Worm (Caenorhabditis elegans) whole organism, young adult: ENCODE measurements around the gene ZK1320.3.

Experiments used
- B0261.1 ChIP-seq: sonication (generic microtip); optimal IDR thresholded peaks from 2 replicates; lab custom pipeline; 2016; ENCODE audit warnings: mild to moderate bottlenecking, missing genetic modification characterization, moderate library complexity, missing compliant biosample characterization
- B0336.3 ChIP-seq: fragments of 200-800 bp; sonication (Bioruptor generic); IDR thresholded peaks from 2 replicates; pipeline ENCODE4 v1.3.6; 2022; ENCODE audit warnings: missing genetic modification characterization, missing compliant biosample characterization
- F23B12.7 ChIP-seq: sonication (generic microtip); optimal IDR thresholded peaks from 2 replicates; lab custom pipeline; 2017; ENCODE audit warnings: missing genetic modification characterization, mild to moderate bottlenecking, missing compliant biosample characterization, antibody characterized with exemption, moderate library complexity; ENCODE audit not compliant: insufficient read depth
- K11D2.4 ChIP-seq: fragments of 200-800 bp; sonication (Bioruptor generic); IDR thresholded peaks from 2 replicates; pipeline ENCODE4 v1.3.6; 2022; ENCODE audit warnings: missing genetic modification reagents, missing genetic modification characterization, missing compliant biosample characterization
- Y56A3A.18 ChIP-seq: fragments of 200-800 bp; sonication (Bioruptor generic); IDR thresholded peaks from 2 replicates; pipeline ENCODE4 v1.3.6; 2022; ENCODE audit warnings: missing genetic modification reagents, missing genetic modification characterization, missing compliant biosample characterization
- Y67H2A.10 ChIP-seq: fragments of 200-800 bp; sonication (Bioruptor generic); conservative IDR thresholded peaks from 2 replicates; pipeline ENCODE4 v1.3.6; 2022; ENCODE audit warnings: missing genetic modification reagents, missing genetic modification characterization, missing compliant biosample characterization
- athp-1 ChIP-seq: sonication (generic microtip); optimal IDR thresholded peaks from 2 replicates; lab custom pipeline; 2017; ENCODE audit warnings: mild to moderate bottlenecking, missing genetic modification characterization, missing compliant biosample characterization
- attf-6 ChIP-seq: fragments of 200-800 bp; sonication (Bioruptor generic); IDR thresholded peaks from 2 replicates; pipeline ENCODE4 v1.3.6; 2022; ENCODE audit warnings: missing genetic modification reagents, missing genetic modification characterization, missing compliant biosample characterization
- bed-2 ChIP-seq: fragments of 200-800 bp; sonication (Bioruptor generic); IDR thresholded peaks from 2 replicates; pipeline ENCODE4 v1.3.6; 2022; ENCODE audit warnings: missing genetic modification reagents, missing genetic modification characterization, missing compliant biosample characterization
- ccch-3 ChIP-seq: fragments of 200-800 bp; sonication (Bioruptor generic); optimal IDR thresholded peaks from 2 replicates; lab custom pipeline; 2018; ENCODE audit warnings: mild to moderate bottlenecking, missing genetic modification characterization, missing compliant biosample characterization
- cebp-1 ChIP-seq, 2 experiments: fragments of 200-800 bp in 1 of 2; sonication (Bioruptor generic) in 1 of 2; sonication (generic microtip) in 1 of 2; IDR thresholded peaks in 1 of 2; optimal IDR thresholded peaks in 1 of 2; 2 replicates each; pipeline versions ENCODE4 v1.3.6 to Lab custom; 2017 to 2022; ENCODE audit warnings: missing compliant biosample characterization in 2 of 2, missing genetic modification characterization in 2 of 2, mild to moderate bottlenecking in 1 of 2, missing genetic modification reagents in 1 of 2, moderate library complexity in 1 of 2
- ceh-27 ChIP-seq: fragments of 200-800 bp; sonication (Bioruptor generic); optimal IDR thresholded peaks from 2 replicates; lab custom pipeline; 2018; ENCODE audit warnings: mild to moderate bottlenecking, missing genetic modification characterization, moderate library complexity, missing compliant biosample characterization
- ceh-91 ChIP-seq: fragments of 200-800 bp; sonication (Bioruptor generic); IDR thresholded peaks from 2 replicates; pipeline ENCODE4 v1.3.6; 2022; ENCODE audit warnings: missing genetic modification reagents, missing genetic modification characterization, missing compliant biosample characterization
- dpl-1 ChIP-seq: fragments of 150-350 bp; optimal IDR thresholded peaks from 2 replicates; lab custom pipeline; 2014; ENCODE audit warnings: missing biosample characterization, missing genetic modification reagents, missing genetic modification characterization
- efl-1 ChIP-seq: fragments of 150-350 bp; optimal IDR thresholded peaks from 2 replicates; lab custom pipeline; 2014; ENCODE audit warnings: missing biosample characterization, missing genetic modification reagents, missing genetic modification characterization
- gei-17 ChIP-seq: fragments of 200-800 bp; sonication (Bioruptor generic); optimal IDR thresholded peaks from 2 replicates; lab custom pipeline; 2018; ENCODE audit warnings: mild to moderate bottlenecking, missing genetic modification characterization, missing compliant biosample characterization
- lin-54 ChIP-seq: fragments of 200-800 bp; sonication (Bioruptor generic); optimal IDR thresholded peaks from 2 replicates; lab custom pipeline; 2018; ENCODE audit warnings: mild to moderate bottlenecking, missing genetic modification characterization, missing compliant biosample characterization
- madf-6 ChIP-seq: fragments of 200-800 bp; sonication (Bioruptor generic); IDR thresholded peaks from 2 replicates; pipeline ENCODE4 v1.3.6; 2022; ENCODE audit warnings: missing genetic modification reagents, missing genetic modification characterization, missing compliant biosample characterization
- madf-8 ChIP-seq: fragments of 200-800 bp; sonication (Bioruptor generic); conservative IDR thresholded peaks from 2 replicates; pipeline ENCODE4 v1.3.6; 2022; ENCODE audit warnings: missing genetic modification reagents, missing genetic modification characterization, missing compliant biosample characterization
- mcd-1 ChIP-seq: fragments of 200-800 bp; sonication (Bioruptor generic); IDR thresholded peaks from 2 replicates; pipeline ENCODE4 v1.3.6; 2022; ENCODE audit warnings: missing genetic modification reagents, missing genetic modification characterization, missing compliant biosample characterization
- mes-4 ChIP-seq: sonication (generic microtip); optimal IDR thresholded peaks from 2 replicates; lab custom pipeline; 2016; ENCODE audit warnings: missing genotype, missing genetic modification characterization, missing compliant biosample characterization
- mxl-1 ChIP-seq: sonication (generic microtip); optimal IDR thresholded peaks from 2 replicates; lab custom pipeline; 2016; ENCODE audit warnings: missing genetic modification characterization, missing compliant biosample characterization
- pha-4 ChIP-seq: fragments of 150-350 bp; sonication (generic microtip); optimal IDR thresholded peaks from 2 replicates; lab custom pipeline; 2014; ENCODE audit warnings: missing biosample characterization, missing genetic modification reagents, missing genetic modification characterization
- snpc-1.3 ChIP-seq: sonication (generic microtip); optimal IDR thresholded peaks from 2 replicates; lab custom pipeline; 2017; ENCODE audit warnings: missing genetic modification characterization, mild to moderate bottlenecking, missing compliant biosample characterization, antibody characterized with exemption, moderate library complexity, missing genotype, missing genetic modification reagents; ENCODE audit not compliant: insufficient read depth
- snpc-4 ChIP-seq, 5 experiments: fragments of 150-350 bp in 1 of 5; sonication (generic microtip) in 4 of 5; optimal IDR thresholded peaks; 2 replicates each; lab custom pipeline; 2014 to 2018; ENCODE audit warnings: missing genetic modification characterization in 5 of 5, missing biosample characterization in 3 of 5, antibody characterized with exemption in 2 of 5, mild to moderate bottlenecking in 2 of 5, missing compliant biosample characterization in 2 of 5, missing genotype in 2 of 5, moderate library complexity in 2 of 5, missing genetic modification reagents in 1 of 5
- sptf-2 ChIP-seq: fragments of 200-800 bp; sonication (Bioruptor generic); optimal IDR thresholded peaks from 2 replicates; lab custom pipeline; 2018; ENCODE audit warnings: mild to moderate bottlenecking, missing genetic modification characterization, missing compliant biosample characterization
- tbx-9 ChIP-seq: sonication (generic microtip); optimal IDR thresholded peaks from 2 replicates; lab custom pipeline; 2016; ENCODE audit warnings: borderline replicate concordance, missing genetic modification characterization, inconsistent platforms, missing compliant biosample characterization
- unc-130 ChIP-seq: sonication (generic microtip); optimal IDR thresholded peaks from 2 replicates; lab custom pipeline; 2016; ENCODE audit warnings: missing genetic modification reagents, missing genetic modification characterization, missing compliant biosample characterization
- xnd-1 ChIP-seq: sonication (generic microtip); optimal IDR thresholded peaks from 2 replicates; lab custom pipeline; 2016; ENCODE audit warnings: missing genotype, missing genetic modification reagents, missing genetic modification characterization, missing compliant biosample characterization
- ztf-25 ChIP-seq: fragments of 200-800 bp; sonication (Bioruptor generic); IDR thresholded peaks from 2 replicates; pipeline ENCODE4 v1.3.6; 2022; ENCODE audit warnings: missing genetic modification reagents, missing genetic modification characterization, missing compliant biosample characterization
- ztf-26 ChIP-seq: sonication (generic microtip); optimal IDR thresholded peaks from 2 replicates; lab custom pipeline; 2017; ENCODE audit warnings: missing genetic modification characterization, missing compliant biosample characterization

The ZK1320.3 gene

ce11 chrII:9700363-9700762 lies 40.1 kb upstream of the ZK1320.3 start, which contains the start of the genes Y53C12A.8 and Y53C12A.7:
Gene Y53C12A.8, minus strand, starts transcription at chrII:9700463.
Gene Y53C12A.7, plus strand, starts transcription at chrII:9700543.
- TF ChIP-seq mcd-1 (no peak), ztf-25 (no peak), Y67H2A.10 (GFP tag; lab: Robert Waterston, UW) (no peak), Y56A3A.18 (GFP tag; lab: Robert Waterston, UW) (no peak), madf-6 (GFP tag; lab: Robert Waterston, UW) (no peak), lin-54 (no peak)

ce11 chrII:9695942-9696341 lies 35.7 kb upstream of the ZK1320.3 start:
- TF ChIP-seq mxl-1 (tag; lab: Kevin White, UChicago) (no peak), ceh-91 (GFP tag; lab: Robert Waterston, UW) (no peak), gei-17 (no peak), pha-4 (no peak), B0261.1 (tag; lab: Kevin White, UChicago) (no peak), Y56A3A.18 (GFP tag; lab: Robert Waterston, UW) (no peak), efl-1 (GFP tag; lab: Kevin White, UChicago) (no peak), ztf-26 (tag; lab: Kevin White, UChicago) (no peak), attf-6 (GFP tag; lab: Robert Waterston, UW) (no peak), tbx-9 (tag; lab: Kevin White, UChicago) (no peak), unc-130 (GFP tag; lab: Kevin White, UChicago) (no peak), cebp-1 (GFP tag; IDR thresholded peaks at IDR 0.05; lab: Robert Waterston, UW) (no peak), cebp-1 (tag; optimal IDR thresholded peaks at IDR 0.05; lab: Kevin White, UChicago) (no peak), snpc-1.3 (no peak), mes-4 (tag; lab: Kevin White, UChicago) (no peak), athp-1 (tag; lab: Kevin White, UChicago) (no peak), xnd-1 (no peak), B0336.3 (GFP tag; lab: Robert Waterston, UW) (no peak), ceh-27 (GFP tag; lab: Kevin White, UChicago) (no peak), Y67H2A.10 (GFP tag; lab: Robert Waterston, UW) (no peak), snpc-4 (GFP tag; optimal IDR thresholded peaks at IDR 0.05; lab: Kevin White, UChicago) (no peak), snpc-4 (tag; optimal IDR thresholded peaks at IDR 0.05; lab: Kevin White, UChicago) (no peak)

- TF ChIP-seq F23B12.7 (tag; lab: Kevin White, UChicago) (no peak), ccch-3 (GFP tag; lab: Kevin White, UChicago) (no peak), bed-2 (GFP tag; lab: Robert Waterston, UW) (no peak), lin-54 (no peak), mcd-1 (no peak), madf-8 (no peak), sptf-2 (GFP tag; lab: Kevin White, UChicago) (no peak)
These were observed 31.6 kb upstream of the ZK1320.3 start, which contains the start of gene nlp-11 for ce11 chrII:9691839-9692238. Gene nlp-11, minus strand, starts transcription at chrII:9691939.

ce11 chrII:9690067-9690632 lies 29.9 kb upstream of the ZK1320.3 start:
- TF ChIP-seq K11D2.4 (GFP tag; lab: Robert Waterston, UW) (no peak), dpl-1 (GFP tag; lab: Kevin White, UChicago) (no peak)
